Fruit fly (Drosophila melanogaster) whole organism, embryonic: ENCODE results near the gene Nthl1.
A peak's percentile ranks its signal among the peaks of the same experiment; 100 is the strongest.

Experiments
- ATbp ChIP-seq: fragments of 200-800 bp; sonication (Bioruptor generic); optimal IDR thresholded peaks from 2 replicates; lab custom pipeline; 2017; ENCODE audit warnings: missing biosample characterization, mild to moderate bottlenecking, missing genetic modification characterization, missing genetic modification reagents
- Abd-B ChIP-seq: fragments of 200-800 bp; sonication (Bioruptor generic); optimal IDR thresholded peaks from 2 replicates; lab custom pipeline; 2018; ENCODE audit warnings: missing biosample characterization, mild to moderate bottlenecking, missing genetic modification characterization, moderate library complexity
- B-H2 ChIP-seq: fragments of 200-800 bp; sonication (Bioruptor generic); optimal IDR thresholded peaks from 2 replicates; lab custom pipeline; 2018; ENCODE audit warnings: missing biosample characterization, mild to moderate bottlenecking, missing genetic modification characterization
- Bgb ChIP-seq: fragments of 200-800 bp; sonication (Bioruptor generic); IDR thresholded peaks from 2 replicates; pipeline ENCODE4 v1.3.6; 2022; ENCODE audit warnings: missing biosample characterization, missing genetic modification characterization; ENCODE audit not compliant: partially characterized antibody
- CG10209 ChIP-seq: fragments of 200-800 bp; sonication (Bioruptor generic); optimal IDR thresholded peaks from 3 replicates; lab custom pipeline; 2017; ENCODE audit warnings: missing biosample characterization, mild to moderate bottlenecking, missing genetic modification characterization, missing genetic modification reagents
- CG10959 ChIP-seq: fragments of 200-800 bp; sonication (Bioruptor generic); IDR thresholded peaks from 2 replicates; pipeline ENCODE4 v1.3.6; 2022; ENCODE audit warnings: missing biosample characterization, missing genetic modification characterization
- CG12155 ChIP-seq: fragments of 200-800 bp; sonication (Bioruptor generic); optimal IDR thresholded peaks from 3 replicates; lab custom pipeline; 2016; ENCODE audit warnings: missing biosample characterization, missing genetic modification characterization
- CG13775 ChIP-seq: fragments of 200-800 bp; sonication (Bioruptor generic); optimal IDR thresholded peaks from 3 replicates; lab custom pipeline; 2017; ENCODE audit warnings: missing biosample characterization, mild to moderate bottlenecking, missing genetic modification characterization
- CG13894 ChIP-seq: fragments of 200-800 bp; sonication (Bioruptor generic); optimal IDR thresholded peaks from 3 replicates; lab custom pipeline; 2018; ENCODE audit warnings: missing biosample characterization, mild to moderate bottlenecking, missing genetic modification characterization, moderate library complexity
- CG15601 ChIP-seq: fragments of 200-800 bp; sonication (Bioruptor generic); optimal IDR thresholded peaks from 3 replicates; lab custom pipeline; 2019; ENCODE audit warnings: missing biosample characterization, mild to moderate bottlenecking, missing genetic modification characterization, moderate library complexity
- CG16815 ChIP-seq: fragments of 200-800 bp; sonication (Bioruptor generic); optimal IDR thresholded peaks from 3 replicates; lab custom pipeline; 2017; ENCODE audit warnings: missing biosample characterization, mild to moderate bottlenecking, missing genetic modification characterization
- CG17359 ChIP-seq: fragments of 200-800 bp; sonication (Bioruptor generic); optimal IDR thresholded peaks from 3 replicates; lab custom pipeline; 2018; ENCODE audit warnings: missing biosample characterization, mild to moderate bottlenecking, missing genetic modification characterization, moderate library complexity
- CG2199 ChIP-seq: fragments of 200-800 bp; sonication (Bioruptor generic); IDR thresholded peaks from 3 replicates; pipeline ENCODE4 v1.3.6; 2022; ENCODE audit warnings: missing biosample characterization, missing genetic modification characterization
- CG31224 ChIP-seq: fragments of 200-800 bp; sonication (Bioruptor generic); IDR thresholded peaks from 2 replicates; pipeline ENCODE4 v1.3.6; 2022; ENCODE audit warnings: missing biosample characterization, missing genetic modification characterization
- CG31365 ChIP-seq: fragments of 200-800 bp; sonication (Bioruptor generic); optimal IDR thresholded peaks from 2 replicates; lab custom pipeline; 2018; ENCODE audit warnings: missing biosample characterization, mild to moderate bottlenecking, missing genetic modification characterization
- CG4328 ChIP-seq: fragments of 200-800 bp; sonication (Bioruptor generic); optimal IDR thresholded peaks from 3 replicates; lab custom pipeline; 2017; ENCODE audit warnings: missing biosample characterization, missing genetic modification reagents, missing genetic modification characterization
- CG4617 ChIP-seq: fragments of 200-800 bp; sonication (Bioruptor generic); optimal IDR thresholded peaks from 3 replicates; lab custom pipeline; 2016; ENCODE audit warnings: missing biosample characterization, missing genetic modification characterization, borderline replicate concordance
- CG4820 ChIP-seq: fragments of 200-800 bp; sonication (Bioruptor generic); optimal IDR thresholded peaks from 3 replicates; lab custom pipeline; 2016; ENCODE audit warnings: missing biosample characterization, missing genetic modification characterization
- CG6254 ChIP-seq: fragments of 200-800 bp; sonication (Bioruptor generic); optimal IDR thresholded peaks from 3 replicates; lab custom pipeline; 2017; ENCODE audit warnings: mild to moderate bottlenecking, missing biosample characterization, missing genetic modification reagents, missing genetic modification characterization
- CG6854 ChIP-seq: fragments of 200-800 bp; sonication (Bioruptor generic); optimal IDR thresholded peaks from 3 replicates; lab custom pipeline; 2017; ENCODE audit warnings: missing biosample characterization, mild to moderate bottlenecking, missing genetic modification characterization
- CG8924 ChIP-seq: fragments of 200-800 bp; optimal IDR thresholded peaks from 3 replicates; lab custom pipeline; 2019; ENCODE audit warnings: missing biosample characterization, mild to moderate bottlenecking, missing genetic modification characterization, moderate library complexity
- Ets97D ChIP-seq: fragments of 200-800 bp; sonication (Bioruptor generic); optimal IDR thresholded peaks from 3 replicates; lab custom pipeline; 2016; ENCODE audit warnings: missing biosample characterization, missing genetic modification characterization
- Fer1 ChIP-seq: fragments of 200-800 bp; sonication (Bioruptor generic); optimal IDR thresholded peaks from 2 replicates; lab custom pipeline; 2017; ENCODE audit warnings: missing biosample characterization, mild to moderate bottlenecking, missing genetic modification characterization
- Hr78 ChIP-seq, 2 experiments: fragments of 200-800 bp in 1 of 2; fragments of >200 bp in 1 of 2; sonication (Bioruptor generic) in 1 of 2; optimal IDR thresholded peaks; 2 replicates each; lab custom pipeline; 2017 to 2019; ENCODE audit warnings: missing biosample characterization in 2 of 2, missing genetic modification characterization in 2 of 2, mild to moderate bottlenecking in 1 of 2, moderate library complexity in 1 of 2
- Kr ChIP-seq: fragments of 200-800 bp; sonication (Bioruptor generic); optimal IDR thresholded peaks from 2 replicates; lab custom pipeline; 2017; ENCODE audit warnings: missing biosample characterization, mild to moderate bottlenecking, missing genetic modification characterization
- Ravus ChIP-seq: fragments of 200-800 bp; sonication (Bioruptor generic); IDR thresholded peaks from 2 replicates; pipeline ENCODE4 v1.3.6; 2022; ENCODE audit warnings: missing biosample characterization, missing genetic modification characterization
- Sox102F ChIP-seq: fragments of 200-800 bp; sonication (Bioruptor generic); optimal IDR thresholded peaks from 2 replicates; lab custom pipeline; 2018; ENCODE audit warnings: missing biosample characterization, mild to moderate bottlenecking, missing genetic modification characterization, moderate library complexity
- YL-1 ChIP-seq: fragments of 200-800 bp; sonication (Bioruptor generic); optimal IDR thresholded peaks from 3 replicates; lab custom pipeline; 2017; ENCODE audit warnings: missing biosample characterization, mild to moderate bottlenecking, missing genetic modification characterization
- ab ChIP-seq: fragments of 200-800 bp; sonication (Bioruptor generic); optimal IDR thresholded peaks from 2 replicates; lab custom pipeline; 2016; ENCODE audit warnings: missing biosample characterization, missing genetic modification characterization
- abd-A ChIP-seq: fragments of 200-800 bp; sonication (Bioruptor generic); optimal IDR thresholded peaks from 3 replicates; lab custom pipeline; 2019; ENCODE audit warnings: missing biosample characterization, mild to moderate bottlenecking, missing genetic modification characterization, moderate library complexity
- bbx ChIP-seq: fragments of 200-800 bp; sonication (Bioruptor generic); IDR thresholded peaks from 2 replicates; pipeline ENCODE4 v1.3.6; 2022; ENCODE audit warnings: missing biosample characterization, missing genetic modification characterization; ENCODE audit not compliant: partially characterized antibody
- br ChIP-seq: fragments of >200 bp; optimal IDR thresholded peaks from 2 replicates; lab custom pipeline; 2017
- cg ChIP-seq: fragments of 200-800 bp; sonication (Bioruptor generic); optimal IDR thresholded peaks from 3 replicates; lab custom pipeline; 2019; ENCODE audit warnings: missing biosample characterization, mild to moderate bottlenecking, missing genetic modification characterization, moderate library complexity
- chn ChIP-seq: fragments of 200-800 bp; sonication (Bioruptor generic); optimal IDR thresholded peaks from 2 replicates; lab custom pipeline; 2016; ENCODE audit warnings: missing biosample characterization, missing genetic modification characterization
- fd102C ChIP-seq: fragments of 200-800 bp; sonication (Bioruptor generic); optimal IDR thresholded peaks from 2 replicates; lab custom pipeline; 2018; ENCODE audit warnings: missing biosample characterization, mild to moderate bottlenecking, missing genetic modification characterization, moderate library complexity
- gfzf ChIP-seq: fragments of 200-800 bp; sonication (Bioruptor generic); optimal IDR thresholded peaks from 2 replicates; lab custom pipeline; 2016; ENCODE audit warnings: missing biosample characterization, mild to moderate bottlenecking, missing genetic modification characterization, moderate library complexity
- grau ChIP-seq: fragments of 200-800 bp; optimal IDR thresholded peaks from 3 replicates; lab custom pipeline; 2019; ENCODE audit warnings: missing biosample characterization, mild to moderate bottlenecking, missing genetic modification characterization, moderate library complexity
- jumu ChIP-seq: fragments of 200-800 bp; sonication (Bioruptor generic); optimal IDR thresholded peaks from 3 replicates; lab custom pipeline; 2016; ENCODE audit warnings: missing biosample characterization, missing genetic modification characterization
- kah ChIP-seq: fragments of 200-800 bp; sonication (Bioruptor generic); optimal IDR thresholded peaks from 2 replicates; lab custom pipeline; 2018; ENCODE audit warnings: missing biosample characterization, mild to moderate bottlenecking, missing genetic modification characterization
- odd ChIP-seq: fragments of 200-800 bp; sonication (Bioruptor generic); optimal IDR thresholded peaks from 2 replicates; lab custom pipeline; 2017; ENCODE audit warnings: missing biosample characterization, mild to moderate bottlenecking, missing genetic modification characterization
- pzg ChIP-seq: fragments of 200-800 bp; sonication (Bioruptor generic); optimal IDR thresholded peaks from 3 replicates; lab custom pipeline; 2018; ENCODE audit warnings: missing biosample characterization, mild to moderate bottlenecking, missing genetic modification characterization, moderate library complexity
- sens ChIP-seq: fragments of 200-800 bp; sonication (Bioruptor generic); peaks from one replicate; lab custom pipeline; 2016; ENCODE audit warnings: missing biosample characterization, missing genetic modification characterization
- shn ChIP-seq: fragments of 200-800 bp; sonication (Bioruptor generic); optimal IDR thresholded peaks from 3 replicates; lab custom pipeline; 2016; ENCODE audit warnings: missing biosample characterization, missing genetic modification characterization
- sisA ChIP-seq: fragments of 200-800 bp; sonication (Bioruptor generic); IDR thresholded peaks from 2 replicates; pipeline ENCODE4 v1.3.6; 2022; ENCODE audit warnings: missing biosample characterization, missing genetic modification characterization
- so ChIP-seq: fragments of 200-800 bp; sonication (Bioruptor generic); IDR thresholded peaks from 3 replicates; pipeline ENCODE4 v1.3.6; 2022; ENCODE audit warnings: missing biosample characterization, missing genetic modification characterization
- tx ChIP-seq: fragments of 200-800 bp; sonication (Bioruptor generic); optimal IDR thresholded peaks from 2 replicates; lab custom pipeline; 2016; ENCODE audit warnings: missing biosample characterization, missing genetic modification characterization
- unc-4 ChIP-seq: fragments of 200-800 bp; sonication (Bioruptor generic); IDR thresholded peaks from 2 replicates; pipeline ENCODE4 v1.3.6; 2022; ENCODE audit warnings: missing biosample characterization, missing genetic modification characterization; ENCODE audit not compliant: partially characterized antibody
- unpg ChIP-seq: fragments of 200-800 bp; sonication (Bioruptor generic); optimal IDR thresholded peaks from 3 replicates; lab custom pipeline; 2018; ENCODE audit warnings: missing biosample characterization, mild to moderate bottlenecking, missing genetic modification characterization, moderate library complexity

Gene Nthl1

DNA sequence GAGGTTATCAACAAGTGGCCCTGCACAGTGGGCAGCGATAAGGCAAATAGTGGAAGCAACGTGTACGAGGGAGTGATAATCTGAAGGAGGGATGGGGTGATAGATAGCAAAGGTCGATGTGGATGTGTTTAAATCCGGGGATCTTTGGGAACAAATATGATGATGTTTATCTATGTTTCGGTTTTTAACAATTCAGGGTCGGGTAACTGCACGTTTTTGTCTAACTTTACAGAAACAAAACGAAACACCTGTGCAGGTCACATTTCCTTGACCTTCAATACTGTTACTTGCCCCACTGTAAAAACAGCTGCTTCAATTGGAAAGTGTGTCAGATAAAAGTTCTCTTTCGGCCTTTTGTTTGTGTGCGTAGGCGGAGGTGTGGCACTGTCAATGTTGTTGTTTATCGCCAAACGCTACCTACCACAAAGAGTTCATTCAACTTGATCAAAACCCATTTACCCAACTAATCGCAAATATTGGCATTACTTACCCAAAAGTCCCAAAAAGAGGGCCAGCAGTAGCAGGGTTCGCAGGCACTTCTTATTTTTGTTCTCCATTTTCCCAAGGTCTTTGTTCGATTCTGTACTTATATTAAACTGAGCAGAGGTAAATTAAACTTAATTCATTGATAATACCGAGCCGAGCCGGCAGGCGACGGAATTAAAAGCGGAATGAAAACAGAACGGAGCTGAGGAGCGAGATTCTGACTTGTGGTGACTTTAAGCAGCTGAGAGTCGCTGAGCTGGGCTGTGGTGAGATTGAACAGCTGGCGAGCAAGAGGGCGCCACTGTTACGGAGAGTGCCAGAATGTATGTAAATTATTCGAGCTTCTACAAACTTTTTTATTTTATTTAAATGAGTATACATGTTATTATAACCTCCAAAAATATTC, 5.2 kb downstream of the Nthl1 start, which contains the start of gene Mtp (continued):
- TF ChIP-seq Fer1 (GFP tag; lab: Kevin White, UChicago): peak; percentile 57
- no peak for TF ChIP-seq abd-A (tag; lab: Kevin White, UChicago)
- TF ChIP-seq unc-4 (GFP tag; lab: Robert Waterston, UW): no peak
- peak; percentile 32; the same call in 1 of the 2 replicates for TF ChIP-seq CG31224 (GFP tag; lab: Robert Waterston, UW)
- peak; percentile 45 for TF ChIP-seq pzg (GFP tag; lab: Kevin White, UChicago)
- TF ChIP-seq gfzf: no peak
- TF ChIP-seq shn (GFP tag; lab: Kevin White, UChicago): peak; percentile 88
- TF ChIP-seq CG2199 (GFP tag; lab: Robert Waterston, UW): no peak; the same call in 2 of the 3 replicates
- TF ChIP-seq fd102C (GFP tag; lab: Kevin White, UChicago): no peak
- TF ChIP-seq sens (GFP tag; lab: Kevin White, UChicago): peak; percentile 96
- TF ChIP-seq CG6254 (GFP tag; lab: Kevin White, UChicago): peak; percentile 78
- peak; percentile 61 for TF ChIP-seq Kr (GFP tag; lab: Kevin White, UChicago)
- TF ChIP-seq CG13894 (tag; lab: Kevin White, UChicago): no peak
- TF ChIP-seq Ets97D (GFP tag; lab: Kevin White, UChicago): peak; percentile 17
- TF ChIP-seq CG8924 (tag; lab: Kevin White, UChicago): peak; percentile 77
- peak; percentile 56 for TF ChIP-seq CG17359 (tag; lab: Kevin White, UChicago)
- peak; percentile 44 for TF ChIP-seq CG4328 (GFP tag; lab: Kevin White, UChicago)
- TF ChIP-seq YL-1 (GFP tag; lab: Kevin White, UChicago): peak; percentile 56
- TF ChIP-seq jumu (GFP tag; lab: Kevin White, UChicago): peak; percentile 78
- peak; percentile 73 for TF ChIP-seq CG12155 (GFP tag; lab: Kevin White, UChicago)
- peak; percentile 54 for TF ChIP-seq ab (GFP tag; lab: Kevin White, UChicago)
- no peak for TF ChIP-seq Bgb (GFP tag; lab: Robert Waterston, UW)
- peak; percentile 73; the same call in 2 of the 3 replicates for TF ChIP-seq so (GFP tag; lab: Robert Waterston, UW)
- TF ChIP-seq CG10959 (GFP tag; lab: Robert Waterston, UW): no peak
- TF ChIP-seq Sox102F (GFP tag; lab: Kevin White, UChicago): peak; percentile 77
- TF ChIP-seq B-H2: peak; percentile 29
- peak in 1 of 2 experiments; percentile 99 for TF ChIP-seq Hr78 (GFP tag; optimal IDR thresholded peaks at IDR 0.05; lab: Kevin White, UChicago)
- peak; percentile 19 for TF ChIP-seq CG4617 (GFP tag; lab: Kevin White, UChicago)
- TF ChIP-seq chn (GFP tag; lab: Kevin White, UChicago): peak; percentile 87
- TF ChIP-seq CG13775 (GFP tag; lab: Kevin White, UChicago): peak; percentile 70
- TF ChIP-seq odd (GFP tag; lab: Kevin White, UChicago): peak; percentile 80
- TF ChIP-seq CG31365 (tag; lab: Kevin White, UChicago): no peak
- TF ChIP-seq sisA: peak; percentile 67
- no peak; the same call in 1 of the 2 replicates for TF ChIP-seq bbx (GFP tag; lab: Robert Waterston, UW)
- peak; percentile 80 for TF ChIP-seq CG10209 (GFP tag; lab: Kevin White, UChicago)
- TF ChIP-seq CG15601 (tag; lab: Kevin White, UChicago): peak; percentile 78
- TF ChIP-seq br: no peak
- peak; percentile 84 for TF ChIP-seq ATbp
- TF ChIP-seq Abd-B (GFP tag; lab: Kevin White, UChicago): peak; percentile 48
- TF ChIP-seq CG4820 (GFP tag; lab: Kevin White, UChicago): peak; percentile 77
- TF ChIP-seq unpg (GFP tag; lab: Kevin White, UChicago): peak; percentile 61
- peak; percentile 82 for TF ChIP-seq grau (tag; lab: Kevin White, UChicago)
- peak; percentile 56 for TF ChIP-seq cg (GFP tag; lab: Kevin White, UChicago)
- TF ChIP-seq kah (GFP tag; lab: Kevin White, UChicago): peak; percentile 71
- TF ChIP-seq Ravus (GFP tag; lab: Robert Waterston, UW): no peak
- TF ChIP-seq tx (GFP tag; lab: Kevin White, UChicago): peak; percentile 75
- TF ChIP-seq CG16815 (GFP tag; lab: Kevin White, UChicago): peak; percentile 55
- TF ChIP-seq CG6854 (GFP tag; lab: Kevin White, UChicago): peak; percentile 56
